Fruit fly (Drosophila melanogaster) ovary, adult (tissue): ENCODE results near the gene Datp.
A peak's percentile ranks its signal among the peaks of the same experiment; 100 is the strongest.

Source experiments
- CG17801 ChIP-seq: fragments of 200-800 bp; optimal IDR thresholded peaks from 2 replicates; lab custom pipeline; 2019; ENCODE audit warnings: missing biosample characterization, mild to moderate bottlenecking, missing genetic modification characterization, moderate library complexity; ENCODE audit not compliant: partially characterized antibody

Gene Datp

dm6 chr2L:9949178-9950062 lies 10.8 kb upstream of the Datp start:
- TF ChIP-seq CG17801 (GFP tag; lab: Kevin White, UChicago) = no peak

dm6 chr2L:9948520-9948858 lies 9.9 kb upstream of the Datp start:
- TF ChIP-seq CG17801 (GFP tag; lab: Kevin White, UChicago) = no peak

dm6 chr2L:9947738-9948519 lies 9.3 kb upstream of the Datp start:
- no peak for TF ChIP-seq CG17801 (GFP tag; lab: Kevin White, UChicago)

dm6 chr2L:9947265-9947664 lies 8.7 kb upstream of the Datp start, which contains the start of gene CG5853:
Gene CG5853 (minus strand): TSS chr2L:9947648.
- peak; percentile 66 for TF ChIP-seq CG17801 (GFP tag; lab: Kevin White, UChicago)

dm6 chr2L:9946051-9946450 lies 7.5 kb upstream of the Datp start:
- TF ChIP-seq CG17801 (GFP tag; lab: Kevin White, UChicago) = no peak

- TF ChIP-seq CG17801 (GFP tag; lab: Kevin White, UChicago) = no peak
These were observed 6.5 kb upstream of the Datp start for dm6 chr2L:9945086-9945485.

- TF ChIP-seq CG17801 (GFP tag; lab: Kevin White, UChicago) = no peak
These were observed 4.9 kb upstream of the Datp start for dm6 chr2L:9943521-9943920.

- TF ChIP-seq CG17801 (GFP tag; lab: Kevin White, UChicago) = peak; percentile 69
These were observed 682 bp downstream of the Datp start, which contains the start of gene Arglu1 for dm6 chr2L:9937908-9938307. Gene Arglu1 (minus strand): TSS chr2L:9938134.

dm6 chr2L:9933063-9933462 lies 5.5 kb downstream of the Datp start, which contains the start of gene Cpr30F:
Gene Cpr30F (minus strand): TSS chr2L:9933163.
- TF ChIP-seq CG17801 (GFP tag; lab: Kevin White, UChicago) = no peak

- TF ChIP-seq CG17801 (GFP tag; lab: Kevin White, UChicago) = no peak
These were observed 8.3 kb downstream of the Datp start, which contains the start of gene CG42367 for dm6 chr2L:9930280-9930679. Gene CG42367 (plus strand): TSS chr2L:9930580.

dm6 chr2L:9924765-9925164 lies 13.8 kb downstream of the Datp start, which contains the start of the genes TbCMF46 and CG42366:
Gene TbCMF46 (minus strand): TSS chr2L:9924865.
Gene CG42366 (plus strand): TSS chr2L:9925161.
- no peak for TF ChIP-seq CG17801 (GFP tag; lab: Kevin White, UChicago)

- peak; percentile 80 for TF ChIP-seq CG17801 (GFP tag; lab: Kevin White, UChicago)
These were observed 17.2 kb downstream of the Datp start, which contains the start of gene CG4592 for dm6 chr2L:9921401-9921800. Gene CG4592 (plus strand): TSS chr2L:9921633.

- no peak for TF ChIP-seq CG17801 (GFP tag; lab: Kevin White, UChicago)
These were observed 18.6 kb downstream of the Datp start, which contains the start of gene CG4594 for dm6 chr2L:9919949-9920348. Gene CG4594 (plus strand): TSS chr2L:9920160.

- no peak for TF ChIP-seq CG17801 (GFP tag; lab: Kevin White, UChicago)
These were observed 19.4 kb downstream of the Datp start for dm6 chr2L:9919218-9919617.
